Worm (Caenorhabditis elegans): ENCODE data around the gene srj-19.

ce11 chrV:2595720-2596119 is 25.2 kb upstream of the srj-19 start:
- TF ChIP-seq ztf-23 (GFP tag; IDR thresholded peaks at IDR 0.05) (no peak), ref-1 (GFP tag; conservative IDR thresholded peaks at IDR 0.05) (no peak)
